Worm (Caenorhabditis elegans) whole organism, L3 larva: ENCODE measurements around the gene scl-12.

ENCODE experiments used
- fkh-10 ChIP-seq: sonication (generic microtip); optimal IDR thresholded peaks from 2 replicates; lab custom pipeline; 2017; ENCODE audit warnings: missing biosample characterization, missing genetic modification reagents, missing genetic modification characterization
- lin-15B ChIP-seq: fragments of 150-350 bp; optimal IDR thresholded peaks from 2 replicates; lab custom pipeline; 2014; ENCODE audit warnings: missing biosample characterization, missing genetic modification characterization
- skn-1 ChIP-seq: fragments of 150-350 bp; optimal IDR thresholded peaks from 2 replicates; lab custom pipeline; 2014; ENCODE audit warnings: missing biosample characterization, missing genetic modification characterization
- snpc-4 ChIP-seq: fragments of 150-350 bp; optimal IDR thresholded peaks from 2 replicates; lab custom pipeline; 2014; ENCODE audit warnings: missing biosample characterization, missing genetic modification characterization

DNA sequence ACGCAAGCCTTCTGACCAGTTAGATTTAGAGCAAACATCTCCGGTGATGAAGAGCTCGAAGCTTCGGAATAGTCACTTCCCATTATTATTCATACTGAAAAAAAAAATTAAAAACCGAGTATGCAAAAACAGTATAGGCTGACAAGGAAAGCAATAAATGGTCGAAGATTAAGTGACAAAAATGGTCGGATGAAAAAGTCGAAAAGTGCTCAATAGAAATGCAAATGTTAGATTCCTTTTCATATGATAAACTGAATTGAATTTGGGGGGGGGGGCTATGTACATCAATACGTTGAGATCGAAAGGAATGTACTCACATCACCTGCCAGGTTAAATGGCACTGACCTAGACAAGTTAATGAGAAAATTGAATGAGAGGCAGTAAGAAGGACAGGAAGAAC is 50.5 kb downstream of the scl-12 start, which contains the start of gene nhr-187:
- TF ChIP-seq skn-1 (tag; lab: Kevin White, UChicago) (no peak), snpc-4 (no peak), lin-15B (tag; lab: Kevin White, UChicago) (no peak), fkh-10 (GFP tag; lab: Kevin White, UChicago) (no peak)
